Fruit fly (Drosophila melanogaster) whole organism, pupa: ENCODE measurements around the gene lok.

ENCODE experiments used
- CG8159 ChIP-seq: fragments of 200-800 bp; sonication (Bioruptor generic); optimal IDR thresholded peaks from 3 replicates; lab custom pipeline; 2018; ENCODE audit warnings: missing biosample characterization, mild to moderate bottlenecking, missing genetic modification characterization, moderate library complexity
- rn ChIP-seq: fragments of 200-800 bp; sonication (Bioruptor generic); IDR thresholded peaks from 2 replicates; pipeline ENCODE4 v1.3.6; 2022; ENCODE audit warnings: missing biosample characterization, missing genetic modification characterization

DNA sequence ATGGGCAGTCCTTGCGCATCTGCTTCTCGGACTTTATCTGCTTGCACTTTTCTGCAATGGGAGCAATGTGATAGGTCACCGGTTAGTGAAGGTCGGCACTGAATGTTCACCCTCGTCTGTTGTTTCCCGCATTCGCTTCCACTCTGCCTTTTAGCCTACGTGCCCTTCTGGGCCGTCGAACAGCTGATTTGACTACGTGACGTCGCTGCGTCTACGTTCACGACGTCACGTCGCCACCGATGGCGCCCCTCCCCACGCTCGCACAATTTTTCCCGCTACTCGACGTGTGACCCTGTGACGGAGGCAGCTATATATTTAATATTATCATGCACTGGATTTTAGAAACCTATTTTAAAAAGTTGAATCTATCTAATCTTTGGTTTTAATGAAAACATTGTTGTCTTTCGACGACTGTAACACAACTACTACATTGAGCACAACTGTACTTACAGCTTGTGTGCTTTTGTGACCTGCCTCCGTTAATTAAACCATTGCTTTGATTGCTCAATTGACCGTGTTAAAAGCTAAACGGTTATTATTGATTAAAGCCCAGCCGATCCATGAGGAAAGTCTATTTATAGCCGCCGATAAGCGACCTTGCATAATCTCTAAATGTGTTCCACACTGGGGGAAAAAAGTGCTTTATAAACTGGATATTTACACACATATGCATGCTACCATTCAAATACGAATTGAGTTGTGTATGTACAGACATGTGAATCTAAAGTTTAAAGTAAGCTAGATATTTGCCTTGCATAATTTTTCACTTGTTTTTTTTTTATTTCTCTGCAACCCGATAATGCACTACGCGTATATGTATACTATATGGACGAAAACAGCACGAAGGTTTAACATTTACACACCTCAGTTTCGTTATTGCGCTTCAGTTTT is 22.0 kb downstream of the lok start:
- TF ChIP-seq rn (GFP tag; lab: Robert Waterston, UW), result no peak
- TF ChIP-seq CG8159 (tag; lab: Kevin White, UChicago), result peak; percentile 38
